Worm (Caenorhabditis elegans) whole organism, L1 larva: ENCODE data around the gene ptr-18.

Experiments used
- ama-1 ChIP-seq: fragments of 150-350 bp; optimal IDR thresholded peaks from 2 replicates; lab custom pipeline; 2014
- ceh-90 ChIP-seq: sonication (generic microtip); optimal IDR thresholded peaks from 2 replicates; lab custom pipeline; 2016; ENCODE audit warnings: missing genetic modification characterization, missing compliant biosample characterization
- efl-1 ChIP-seq, 4 experiments: fragments of 150-350 bp; optimal IDR thresholded peaks in 3 of 4; peaks in 1 of 4; 1 replicate in 1 of 4; 2 replicates in 3 of 4; lab custom pipeline; 2014; ENCODE audit warnings: missing biosample characterization in 2 of 4, missing genetic modification characterization in 2 of 4, missing genetic modification reagents in 2 of 4
- grh-1 ChIP-seq: fragments of 200-800 bp; sonication (Bioruptor generic); IDR thresholded peaks from 2 replicates; pipeline ENCODE4 v1.3.6; 2022; ENCODE audit warnings: missing genetic modification reagents, missing genetic modification characterization, missing compliant biosample characterization
- lsy-2 ChIP-seq, 2 experiments: fragments of 150-350 bp; optimal IDR thresholded peaks; 2 replicates each; lab custom pipeline; 2014; ENCODE audit warnings: missing biosample characterization in 2 of 2, missing genetic modification characterization in 2 of 2
- mab-9 ChIP-seq: fragments of 200-800 bp; sonication (Bioruptor generic); IDR thresholded peaks from 2 replicates; pipeline ENCODE4 v1.3.6; 2022; ENCODE audit warnings: missing genetic modification reagents, missing genetic modification characterization, missing compliant biosample characterization
- nhr-77 ChIP-seq: fragments of 150-350 bp; optimal IDR thresholded peaks from 2 replicates; lab custom pipeline; 2014; ENCODE audit warnings: missing biosample characterization, missing genetic modification characterization
- nhr-90 ChIP-seq: sonication (generic microtip); optimal IDR thresholded peaks from 2 replicates; lab custom pipeline; 2016; ENCODE audit warnings: mild to moderate bottlenecking, missing genetic modification characterization, missing compliant biosample characterization; ENCODE audit not compliant: poor library complexity
- sox-4 ChIP-seq: sonication (generic microtip); optimal IDR thresholded peaks from 2 replicates; lab custom pipeline; 2016; ENCODE audit warnings: missing genetic modification characterization, missing compliant biosample characterization
- unc-62 ChIP-seq: fragments of 150-350 bp; optimal IDR thresholded peaks from 2 replicates; lab custom pipeline; 2014; ENCODE audit warnings: missing biosample characterization, missing genetic modification reagents, missing genetic modification characterization

DNA sequence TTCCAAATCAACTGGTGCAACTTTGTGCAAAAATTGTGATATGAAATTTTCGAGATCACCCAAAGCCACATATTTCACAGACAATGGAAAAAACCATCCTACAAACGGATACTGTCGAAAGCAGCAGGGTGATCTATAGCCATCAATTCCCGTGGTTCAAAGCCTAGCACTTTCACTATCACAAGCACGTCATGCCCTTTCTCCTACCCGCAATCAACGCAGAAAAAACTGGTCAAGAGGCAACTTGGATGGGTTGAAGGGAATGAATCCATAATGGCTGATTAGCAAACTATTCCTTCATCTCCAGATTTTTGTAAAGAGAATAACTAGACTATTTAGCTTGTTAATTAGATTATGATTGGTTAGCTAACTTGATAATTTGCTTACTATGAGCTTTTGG is 3.6 kb upstream of the ptr-18 start:
- TF ChIP-seq efl-1 (optimal IDR thresholded peaks at IDR 0.05; lab: Kevin White, UChicago), result no peak
- TF ChIP-seq efl-1 (GFP tag; optimal IDR thresholded peaks at IDR 0.05 in 1 of 2; lab: Kevin White, UChicago), result no peak
- TF ChIP-seq mab-9 (GFP tag; lab: Robert Waterston, UW), result no peak
- no peak for TF ChIP-seq sox-4
- TF ChIP-seq nhr-77 (tag; lab: Kevin White, UChicago), result no peak
- TF ChIP-seq unc-62, result no peak
- no peak for TF ChIP-seq ceh-90 (tag; lab: Kevin White, UChicago)
- TF ChIP-seq nhr-90 (tag; lab: Kevin White, UChicago), result no peak
- TF ChIP-seq lsy-2 (tag; optimal IDR thresholded peaks at IDR 0.05; lab: Kevin White, UChicago), result no peak
- no peak for TF ChIP-seq ama-1 (lab: Kevin White, UChicago)
- TF ChIP-seq grh-1 (GFP tag; lab: Robert Waterston, UW), result no peak
